Fruit fly (Drosophila melanogaster) whole organism, embryonic: ENCODE measurements around the gene CG43137.

Source experiments
- Bteb2 ChIP-seq: fragments of 200-800 bp; sonication (Bioruptor generic); optimal IDR thresholded peaks from 2 replicates; lab custom pipeline; 2016; ENCODE audit warnings: missing biosample characterization, missing genetic modification characterization
- CG11085 ChIP-seq: fragments of 200-800 bp; sonication (Bioruptor generic); IDR thresholded peaks from 2 replicates; pipeline ENCODE4 v1.3.6; 2022; ENCODE audit warnings: missing biosample characterization, missing genetic modification characterization
- CG11398 ChIP-seq: fragments of 200-800 bp; sonication (Bioruptor generic); optimal IDR thresholded peaks from 2 replicates; lab custom pipeline; 2016; ENCODE audit warnings: missing biosample characterization, missing genetic modification characterization
- CG12659 ChIP-seq: fragments of 200-800 bp; sonication (Bioruptor generic); optimal IDR thresholded peaks from 3 replicates; lab custom pipeline; 2017; ENCODE audit warnings: mild to moderate bottlenecking, missing biosample characterization, missing genetic modification reagents, missing genetic modification characterization
- CG12744 ChIP-seq: fragments of 200-800 bp; sonication (Bioruptor generic); optimal IDR thresholded peaks from 2 replicates; lab custom pipeline; 2016; ENCODE audit warnings: missing biosample characterization, missing genetic modification characterization
- CG14050 ChIP-seq: fragments of 200-800 bp; sonication (Bioruptor generic); IDR thresholded peaks from 3 replicates; pipeline ENCODE4 v1.3.6; 2022; ENCODE audit warnings: missing biosample characterization, missing genetic modification characterization
- CG14441 ChIP-seq: fragments of 200-800 bp; sonication (Bioruptor generic); IDR thresholded peaks from 2 replicates; pipeline ENCODE4 v1.3.6; 2022; ENCODE audit warnings: missing biosample characterization, missing genetic modification characterization
- CG15479 ChIP-seq: fragments of 200-800 bp; sonication (Bioruptor generic); optimal IDR thresholded peaks from 3 replicates; lab custom pipeline; 2019; ENCODE audit warnings: missing biosample characterization, mild to moderate bottlenecking, missing genetic modification characterization, moderate library complexity
- CG15601 ChIP-seq: fragments of 200-800 bp; sonication (Bioruptor generic); optimal IDR thresholded peaks from 3 replicates; lab custom pipeline; 2019; ENCODE audit warnings: missing biosample characterization, mild to moderate bottlenecking, missing genetic modification characterization, moderate library complexity
- CG17186 ChIP-seq: fragments of 200-800 bp; sonication (Bioruptor generic); optimal IDR thresholded peaks from 3 replicates; lab custom pipeline; 2017; ENCODE audit warnings: missing biosample characterization, missing genetic modification reagents, missing genetic modification characterization
- CG17568 ChIP-seq: fragments of 200-800 bp; sonication (Bioruptor generic); optimal IDR thresholded peaks from 2 replicates; lab custom pipeline; 2018; ENCODE audit warnings: missing biosample characterization, mild to moderate bottlenecking, missing genetic modification characterization, moderate library complexity
- CG17802 ChIP-seq: fragments of 200-800 bp; sonication (Bioruptor generic); optimal IDR thresholded peaks from 2 replicates; lab custom pipeline; 2018; ENCODE audit warnings: missing biosample characterization, mild to moderate bottlenecking, missing genetic modification characterization, moderate library complexity
- CG17829 ChIP-seq: fragments of 200-800 bp; optimal IDR thresholded peaks from 2 replicates; lab custom pipeline; 2019; ENCODE audit warnings: missing biosample characterization, mild to moderate bottlenecking, missing genetic modification characterization, moderate library complexity
- CG2712 ChIP-seq: fragments of 200-800 bp; optimal IDR thresholded peaks from 3 replicates; lab custom pipeline; 2019; ENCODE audit warnings: missing biosample characterization, mild to moderate bottlenecking, missing genetic modification characterization, moderate library complexity
- CG34224 ChIP-seq: fragments of 200-800 bp; sonication (Bioruptor generic); IDR thresholded peaks from 3 replicates; pipeline ENCODE4 v1.3.6; 2022; ENCODE audit warnings: missing biosample characterization, missing genetic modification characterization; ENCODE audit not compliant: partially characterized antibody
- CG6683 ChIP-seq: fragments of 200-800 bp; sonication (Bioruptor generic); optimal IDR thresholded peaks from 2 replicates; lab custom pipeline; 2017; ENCODE audit warnings: missing biosample characterization, mild to moderate bottlenecking, missing genetic modification characterization, missing genetic modification reagents
- CG6791 ChIP-seq: fragments of 200-800 bp; sonication (Bioruptor generic); IDR thresholded peaks from 3 replicates; pipeline ENCODE4 v1.3.6; 2022; ENCODE audit warnings: missing biosample characterization, missing genetic modification characterization; ENCODE audit not compliant: partially characterized antibody
- CG6813 ChIP-seq: fragments of 200-800 bp; sonication (Bioruptor generic); optimal IDR thresholded peaks from 2 replicates; lab custom pipeline; 2017; ENCODE audit warnings: missing biosample characterization, missing genetic modification characterization, mild to moderate bottlenecking, moderate library complexity, missing genetic modification reagents
- CG7963 ChIP-seq: fragments of 200-800 bp; sonication (Bioruptor generic); IDR thresholded peaks from 3 replicates; pipeline ENCODE4 v1.3.6; 2022; ENCODE audit warnings: missing biosample characterization, missing genetic modification characterization; ENCODE audit not compliant: partially characterized antibody
- CG7987 ChIP-seq: fragments of 200-800 bp; sonication (Bioruptor generic); optimal IDR thresholded peaks from 2 replicates; lab custom pipeline; 2018; ENCODE audit warnings: missing biosample characterization, mild to moderate bottlenecking, missing genetic modification characterization, moderate library complexity
- CkIIα-i1 ChIP-seq: fragments of 200-800 bp; sonication (Bioruptor generic); IDR thresholded peaks from 2 replicates; pipeline ENCODE4 v1.3.6; 2022; ENCODE audit warnings: missing biosample characterization, missing genetic modification characterization
- Dek ChIP-seq: fragments of 200-800 bp; sonication (Bioruptor generic); optimal IDR thresholded peaks from 3 replicates; lab custom pipeline; 2019; ENCODE audit warnings: missing biosample characterization, mild to moderate bottlenecking, missing genetic modification characterization, moderate library complexity
- Dfd ChIP-seq, 2 experiments: fragments of >200 bp; optimal IDR thresholded peaks; 2 replicates each; lab custom pipeline; 2017; ENCODE audit warnings: missing biosample characterization in 2 of 2, missing genetic modification characterization in 2 of 2
- Dip2 ChIP-seq: fragments of 200-800 bp; sonication (Bioruptor generic); IDR thresholded peaks from 2 replicates; pipeline ENCODE4 v1.3.6; 2022; ENCODE audit warnings: missing biosample characterization, missing genetic modification characterization
- Fer2 ChIP-seq: fragments of 200-800 bp; sonication (Bioruptor generic); optimal IDR thresholded peaks from 2 replicates; lab custom pipeline; 2018; ENCODE audit warnings: missing biosample characterization, mild to moderate bottlenecking, missing genetic modification characterization, moderate library complexity
- GATAe ChIP-seq: fragments of 200-800 bp; sonication (Bioruptor generic); conservative IDR thresholded peaks from 2 replicates; pipeline ENCODE4 v1.3.6; 2022; ENCODE audit warnings: missing biosample characterization, missing genetic modification characterization
- MBD-R2 ChIP-seq: fragments of 200-800 bp; sonication (Bioruptor generic); IDR thresholded peaks from 2 replicates; pipeline ENCODE4 v1.3.6; 2022; ENCODE audit warnings: missing biosample characterization, missing genetic modification characterization
- Max ChIP-seq: fragments of 200-800 bp; sonication (Bioruptor generic); optimal IDR thresholded peaks from 2 replicates; lab custom pipeline; 2016; ENCODE audit warnings: missing biosample characterization, mild to moderate bottlenecking, missing genetic modification characterization
- NFAT ChIP-seq: fragments of 200-800 bp; sonication (Bioruptor generic); IDR thresholded peaks from 2 replicates; pipeline ENCODE4 v1.3.6; 2022; ENCODE audit warnings: missing biosample characterization, missing genetic modification characterization
- Nf-YA ChIP-seq: fragments of 200-800 bp; sonication (Bioruptor generic); IDR thresholded peaks from 2 replicates; pipeline ENCODE4 v1.3.6; 2022; ENCODE audit warnings: missing biosample characterization, missing genetic modification characterization
- Sox102F ChIP-seq: fragments of 200-800 bp; sonication (Bioruptor generic); optimal IDR thresholded peaks from 2 replicates; lab custom pipeline; 2018; ENCODE audit warnings: missing biosample characterization, mild to moderate bottlenecking, missing genetic modification characterization, moderate library complexity
- Trl ChIP-seq, 3 experiments: fragments of >200 bp in 2 of 3; fragments of 200-800 bp in 1 of 3; sonication (Bioruptor generic) in 1 of 3; optimal IDR thresholded peaks; 2 replicates in 1 of 3; 3 replicates in 2 of 3; lab custom pipeline; 2016 to 2017; ENCODE audit warnings: missing biosample characterization in 1 of 3, missing genetic modification characterization in 1 of 3
- cas ChIP-seq: fragments of 200-800 bp; sonication (Bioruptor generic); IDR thresholded peaks from 2 replicates; pipeline ENCODE4 v1.3.6; 2022; ENCODE audit warnings: missing biosample characterization, missing genetic modification characterization
- da ChIP-seq: fragments of 200-800 bp; sonication (Bioruptor generic); optimal IDR thresholded peaks from 2 replicates; lab custom pipeline; 2016; ENCODE audit warnings: missing biosample characterization, missing genetic modification characterization
- dysf ChIP-seq: fragments of 200-800 bp; sonication (Bioruptor generic); IDR thresholded peaks from 3 replicates; pipeline ENCODE4 v1.3.6; 2022; ENCODE audit warnings: missing biosample characterization, missing genetic modification characterization
- en ChIP-seq: fragments of 200-800 bp; sonication (Bioruptor generic); optimal IDR thresholded peaks from 2 replicates; lab custom pipeline; 2016; ENCODE audit warnings: missing biosample characterization, missing genetic modification characterization
- ham ChIP-seq: fragments of 200-800 bp; sonication (Bioruptor generic); IDR thresholded peaks from 2 replicates; pipeline ENCODE4 v1.3.6; 2022; ENCODE audit warnings: missing biosample characterization, missing genetic modification characterization
- hkb ChIP-seq, 2 experiments: fragments of 200-800 bp in 1 of 2; fragments of >200 bp in 1 of 2; sonication (Bioruptor generic) in 1 of 2; IDR thresholded peaks in 1 of 2; optimal IDR thresholded peaks in 1 of 2; 2 replicates each; pipeline versions ENCODE4 v1.3.6 to Lab custom; 2017 to 2022; ENCODE audit warnings: missing biosample characterization in 1 of 2, missing genetic modification characterization in 1 of 2
- jigr1 ChIP-seq: fragments of 200-800 bp; sonication (Bioruptor generic); IDR thresholded peaks from 3 replicates; pipeline ENCODE4 v1.3.6; 2022; ENCODE audit warnings: missing biosample characterization, missing genetic modification characterization
- lab ChIP-seq: fragments of 200-800 bp; sonication (Bioruptor generic); optimal IDR thresholded peaks from 3 replicates; lab custom pipeline; 2017; ENCODE audit warnings: missing biosample characterization, missing genetic modification characterization, mild to moderate bottlenecking, moderate library complexity, missing genetic modification reagents
- mam ChIP-seq: fragments of 200-800 bp; sonication (Bioruptor generic); optimal IDR thresholded peaks from 3 replicates; lab custom pipeline; 2016; ENCODE audit warnings: missing biosample characterization, missing genetic modification characterization
- ranshi ChIP-seq: fragments of 200-800 bp; sonication (Bioruptor generic); IDR thresholded peaks from 2 replicates; pipeline ENCODE4 v1.3.6; 2022; ENCODE audit warnings: missing biosample characterization, missing genetic modification characterization
- slbo ChIP-seq: fragments of 200-800 bp; sonication (Bioruptor generic); IDR thresholded peaks from 2 replicates; pipeline ENCODE4 v1.3.6; 2022; ENCODE audit warnings: missing biosample characterization, missing genetic modification characterization
- sna ChIP-seq: fragments of 200-800 bp; sonication (Bioruptor generic); IDR thresholded peaks from 2 replicates; pipeline ENCODE4 v1.3.6; 2022; ENCODE audit warnings: missing biosample characterization, missing genetic modification characterization; ENCODE audit not compliant: partially characterized antibody
- ssp ChIP-seq: fragments of 200-800 bp; sonication (Bioruptor generic); IDR thresholded peaks from 2 replicates; pipeline ENCODE4 v1.3.6; 2022; ENCODE audit warnings: missing biosample characterization, missing genetic modification characterization
- twi ChIP-seq: fragments of 200-800 bp; optimal IDR thresholded peaks from 2 replicates; lab custom pipeline; 2019; ENCODE audit warnings: missing biosample characterization, mild to moderate bottlenecking, missing genetic modification characterization, moderate library complexity
- wdn ChIP-seq: fragments of 200-800 bp; sonication (Bioruptor generic); IDR thresholded peaks from 2 replicates; pipeline ENCODE4 v1.3.6; 2022; ENCODE audit warnings: missing biosample characterization, missing genetic modification characterization
- yki ChIP-seq: fragments of >200 bp; optimal IDR thresholded peaks from 3 replicates; lab custom pipeline; 2018
- zen2 ChIP-seq: fragments of 200-800 bp; sonication (Bioruptor generic); IDR thresholded peaks from 3 replicates; pipeline ENCODE4 v1.3.6; 2022; ENCODE audit warnings: missing biosample characterization, missing genetic modification characterization; ENCODE audit not compliant: partially characterized antibody

Gene CG43137

DNA sequence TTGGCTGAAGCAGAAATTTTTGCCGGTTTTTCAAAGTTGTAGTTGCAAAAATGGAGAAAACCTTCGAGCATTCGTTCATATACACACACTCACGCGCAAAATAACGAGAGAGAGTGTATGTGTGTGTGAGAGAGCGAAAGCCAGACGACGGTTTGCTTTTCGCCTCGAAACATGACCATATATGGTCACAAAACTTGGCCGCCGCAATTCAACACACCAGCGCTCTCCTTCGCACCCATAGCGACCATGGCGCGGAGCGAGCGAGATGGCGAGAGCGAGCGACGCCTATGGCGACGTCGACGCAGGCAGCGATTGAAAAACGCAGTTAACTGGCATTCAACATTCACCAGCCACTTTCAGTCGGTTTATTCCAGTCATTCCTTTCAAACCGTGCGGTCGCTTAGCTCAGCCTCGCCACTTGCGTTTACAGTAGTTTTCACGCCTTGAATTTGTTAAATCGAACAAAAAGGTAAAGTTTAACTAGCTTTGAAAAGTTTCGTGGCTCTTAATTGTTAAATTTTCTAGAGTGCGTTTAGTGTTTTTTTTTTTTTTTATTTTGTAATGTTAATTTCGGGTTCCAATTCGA is 36.8 kb upstream of the CG43137 start (continued):
- TF ChIP-seq Dfd (GFP tag; optimal IDR thresholded peaks at IDR 0.05; lab: Kevin White, UChicago) (no peak), CG14050 (GFP tag; lab: Robert Waterston, UW) (no peak), sna (no peak), Dip2 (GFP tag; lab: Robert Waterston, UW) (no peak), CG7987 (GFP tag; lab: Kevin White, UChicago) (no peak), twi (tag; lab: Kevin White, UChicago) (no peak), MBD-R2 (GFP tag; lab: Robert Waterston, UW) (peak; percentile 14; the same call in 1 of the 2 replicates), GATAe (GFP tag; lab: Robert Waterston, UW) (no peak), CG14441 (GFP tag; lab: Robert Waterston, UW) (no peak), wdn (GFP tag; lab: Robert Waterston, UW) (peak; percentile 9; the same call in 1 of the 2 replicates), en (GFP tag; lab: Kevin White, UChicago) (no peak), CG17802 (tag; lab: Kevin White, UChicago) (no peak), slbo (GFP tag; lab: Robert Waterston, UW) (no peak), Fer2 (tag; lab: Kevin White, UChicago) (no peak), da (GFP tag; lab: Kevin White, UChicago) (peak; percentile 5), CG17829 (tag; lab: Kevin White, UChicago) (peak; percentile 37), dysf (GFP tag; lab: Robert Waterston, UW) (no peak), CG15479 (GFP tag; lab: Kevin White, UChicago) (peak; percentile 48), CG11085 (GFP tag; lab: Robert Waterston, UW) (no peak), jigr1 (GFP tag; lab: Robert Waterston, UW) (no peak), CG6813 (peak; percentile 45), Max (GFP tag; lab: Kevin White, UChicago) (peak; percentile 0), Bteb2 (no peak), CG12659 (GFP tag; lab: Kevin White, UChicago) (peak; percentile 34), CG11398 (GFP tag; lab: Kevin White, UChicago) (peak; percentile 60), mam (GFP tag; lab: Kevin White, UChicago) (peak; percentile 19), Dek (tag; lab: Kevin White, UChicago) (no peak), CG2712 (peak; percentile 4), CG7963 (GFP tag; lab: Robert Waterston, UW) (no peak), NFAT (GFP tag; lab: Robert Waterston, UW) (peak; percentile 32; the same call in 1 of the 2 replicates), CG34224 (peak; percentile 37; the same call in 1 of the 3 replicates), zen2 (GFP tag; lab: Robert Waterston, UW) (no peak), Sox102F (GFP tag; lab: Kevin White, UChicago) (no peak), Trl (optimal IDR thresholded peaks at IDR 0.05; lab: Kevin White, UChicago) (peak; percentile 65), Trl (GFP tag; optimal IDR thresholded peaks at IDR 0.05; lab: Kevin White, UChicago) (peak; percentile 29), ranshi (GFP tag; lab: Robert Waterston, UW) (peak; percentile 40; the same call in 1 of the 2 replicates), lab (peak; percentile 72), ssp (no peak), Nf-YA (GFP tag; lab: Robert Waterston, UW) (no peak), yki (lab: Kevin White, UChicago) (no peak), cas (no peak), ham (GFP tag; lab: Robert Waterston, UW) (no peak), CG6791 (GFP tag; lab: Robert Waterston, UW) (0 out of 3 replicates have a peak, but pooled peaks have one; percentile 19), CG6683 (GFP tag; lab: Kevin White, UChicago) (no peak), CG17186 (GFP tag; lab: Kevin White, UChicago) (no peak), hkb (optimal IDR thresholded peaks at IDR 0.05; lab: Kevin White, UChicago) (no peak), hkb (GFP tag; IDR thresholded peaks at IDR 0.05; lab: Robert Waterston, UW) (0 out of 2 replicates have a peak, but pooled peaks have one; percentile 27), CG17568 (GFP tag; lab: Kevin White, UChicago) (no peak), CG12744 (GFP tag; lab: Kevin White, UChicago) (no peak), CG15601 (tag; lab: Kevin White, UChicago) (peak; percentile 99), CkIIα-i1 (GFP tag; lab: Robert Waterston, UW) (no peak)
